Worm (Caenorhabditis elegans): ENCODE data around the gene gst-36.

- TF ChIP-seq nhr-11 (tag; optimal IDR thresholded peaks at IDR 0.05) (no peak), odd-2 (tag; optimal IDR thresholded peaks at IDR 0.05) (no peak), ama-1 (optimal IDR thresholded peaks at IDR 0.05) (no peak), unc-86 (tag; optimal IDR thresholded peaks at IDR 0.05) (no peak), ceh-14 (tag; optimal IDR thresholded peaks at IDR 0.05) (no peak)
Observed at ce11 chrX:9840864-9841263, 21.9 kb downstream of the gst-36 start.

Data from whole organism, late embryonic.